Worm (Caenorhabditis elegans): Measurements from ENCODE around the gene M88.3.

DNA sequence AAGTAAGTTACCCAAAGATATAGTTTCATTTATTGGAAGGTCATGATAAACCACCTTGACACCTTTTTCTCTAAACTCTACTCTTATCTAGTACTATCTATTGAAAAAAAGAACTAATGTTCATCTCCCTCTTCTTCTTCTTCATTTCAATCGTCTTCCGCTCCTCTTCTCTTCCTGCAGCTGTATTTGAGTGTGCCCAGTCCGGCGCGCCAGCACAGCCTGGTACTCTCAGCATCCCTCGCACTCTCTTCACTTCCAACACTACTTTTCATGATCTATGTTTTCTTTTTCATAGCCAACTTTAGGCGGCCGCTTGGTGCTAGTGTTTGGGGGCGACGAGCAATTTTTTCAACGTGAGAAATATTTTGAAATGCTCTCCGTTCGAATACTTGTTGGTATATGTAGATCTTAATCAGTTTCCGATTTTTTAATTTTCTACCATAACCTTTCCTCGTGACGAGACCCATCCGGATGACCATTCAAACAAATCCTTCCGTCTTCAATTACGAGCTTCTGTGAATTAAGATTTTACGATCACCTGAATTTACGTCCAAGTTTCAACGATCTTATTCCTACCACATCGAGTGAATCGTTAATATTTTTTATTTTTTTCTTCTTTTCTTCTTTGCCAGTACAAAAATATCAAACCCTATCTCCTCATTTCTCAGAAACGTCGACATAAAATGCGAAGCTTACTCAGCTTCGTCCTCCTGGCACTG lies 17.4 kb upstream of the M88.3 start, which contains the start of gene pan-1:
- TF ChIP-seq ceh-82 (tag; optimal IDR thresholded peaks at IDR 0.05) (peak; percentile 25), nhr-11 (tag; optimal IDR thresholded peaks at IDR 0.05) (no peak), snpc-4 (tag; optimal IDR thresholded peaks at IDR 0.05) (peak; percentile 53)

All from whole organism, L3 larva.